Fruit fly (Drosophila melanogaster) whole organism, embryonic: ENCODE data around the gene pbl.

Experiments used
- Awh ChIP-seq: fragments of 200-800 bp; sonication (Bioruptor generic); IDR thresholded peaks from 2 replicates; pipeline ENCODE4, ENCODE4 v1.3.6; 2022; ENCODE audit warnings: missing biosample characterization, missing genetic modification characterization
- Bdp1 ChIP-seq: fragments of 200-800 bp; sonication (Bioruptor generic); optimal IDR thresholded peaks from 3 replicates; lab custom pipeline; 2016; ENCODE audit warnings: missing biosample characterization, missing genetic modification characterization
- CG10979 ChIP-seq: fragments of 200-800 bp; sonication (Bioruptor generic); optimal IDR thresholded peaks from 2 replicates; lab custom pipeline; 2018; ENCODE audit warnings: missing biosample characterization, mild to moderate bottlenecking, missing genetic modification characterization, moderate library complexity
- CG1233 ChIP-seq: fragments of 200-800 bp; sonication (Bioruptor generic); optimal IDR thresholded peaks from 4 replicates; lab custom pipeline; 2018; ENCODE audit warnings: missing biosample characterization, mild to moderate bottlenecking, missing genetic modification characterization
- CG12391 ChIP-seq: fragments of 200-800 bp; sonication (Bioruptor generic); optimal IDR thresholded peaks from 3 replicates; lab custom pipeline; 2018; ENCODE audit warnings: missing biosample characterization, mild to moderate bottlenecking, missing genetic modification characterization, moderate library complexity
- CG15601 ChIP-seq: fragments of 200-800 bp; sonication (Bioruptor generic); optimal IDR thresholded peaks from 3 replicates; lab custom pipeline; 2019; ENCODE audit warnings: missing biosample characterization, mild to moderate bottlenecking, missing genetic modification characterization, moderate library complexity
- CG17359 ChIP-seq: fragments of 200-800 bp; sonication (Bioruptor generic); optimal IDR thresholded peaks from 3 replicates; lab custom pipeline; 2018; ENCODE audit warnings: missing biosample characterization, mild to moderate bottlenecking, missing genetic modification characterization, moderate library complexity
- CG1792 ChIP-seq: fragments of 200-800 bp; sonication (Bioruptor generic); optimal IDR thresholded peaks from 2 replicates; lab custom pipeline; 2016; ENCODE audit warnings: missing biosample characterization, missing genetic modification characterization
- CG18476 ChIP-seq: fragments of 200-800 bp; sonication (Bioruptor generic); optimal IDR thresholded peaks from 2 replicates; lab custom pipeline; 2016; ENCODE audit warnings: missing biosample characterization, mild to moderate bottlenecking, missing genetic modification characterization
- CG2202 ChIP-seq: fragments of 200-800 bp; sonication (Bioruptor generic); optimal IDR thresholded peaks from 2 replicates; lab custom pipeline; 2018; ENCODE audit warnings: missing biosample characterization, mild to moderate bottlenecking, missing genetic modification characterization
- CG2678 ChIP-seq: fragments of 200-800 bp; sonication (Bioruptor generic); optimal IDR thresholded peaks from 3 replicates; lab custom pipeline; 2019; ENCODE audit warnings: missing biosample characterization, mild to moderate bottlenecking, missing genetic modification characterization, moderate library complexity
- CG31441 ChIP-seq: fragments of 200-800 bp; sonication (Bioruptor generic); IDR thresholded peaks from 2 replicates; pipeline ENCODE4 v1.3.6; 2022; ENCODE audit warnings: missing biosample characterization, missing genetic modification characterization
- CG3407 ChIP-seq: fragments of 200-800 bp; sonication (Bioruptor generic); optimal IDR thresholded peaks from 2 replicates; lab custom pipeline; 2018; ENCODE audit warnings: missing biosample characterization, mild to moderate bottlenecking, missing genetic modification characterization
- CG43689 ChIP-seq: fragments of 200-800 bp; sonication (Bioruptor generic); IDR thresholded peaks from 2 replicates; pipeline ENCODE4 v1.3.6; 2022; ENCODE audit warnings: missing biosample characterization, missing genetic modification characterization
- CG4854 ChIP-seq: fragments of 200-800 bp; sonication (Bioruptor generic); optimal IDR thresholded peaks from 2 replicates; lab custom pipeline; 2016; ENCODE audit warnings: missing biosample characterization, missing genetic modification characterization, inconsistent platforms
- CG6854 ChIP-seq: fragments of 200-800 bp; sonication (Bioruptor generic); optimal IDR thresholded peaks from 3 replicates; lab custom pipeline; 2017; ENCODE audit warnings: missing biosample characterization, mild to moderate bottlenecking, missing genetic modification characterization
- CG8281 ChIP-seq: fragments of 200-800 bp; sonication (Bioruptor generic); optimal IDR thresholded peaks from 2 replicates; lab custom pipeline; 2018; ENCODE audit warnings: missing biosample characterization, mild to moderate bottlenecking, missing genetic modification characterization, moderate library complexity
- Doc3 ChIP-seq: fragments of 200-800 bp; sonication (Bioruptor generic); IDR thresholded peaks from 3 replicates; pipeline ENCODE4 v1.3.6; 2022; ENCODE audit warnings: missing biosample characterization, missing genetic modification characterization; ENCODE audit not compliant: partially characterized antibody
- Drgx ChIP-seq: fragments of 200-800 bp; sonication (Bioruptor generic); IDR thresholded peaks from 2 replicates; pipeline ENCODE4 v1.3.6; 2022; ENCODE audit warnings: missing biosample characterization, missing genetic modification characterization
- E2f1 ChIP-seq: fragments of 200-800 bp; sonication (Bioruptor generic); IDR thresholded peaks from 2 replicates; pipeline ENCODE4 v1.3.6; 2022; ENCODE audit warnings: missing biosample characterization, missing genetic modification characterization
- ERR ChIP-seq: fragments of 200-800 bp; sonication (Bioruptor generic); optimal IDR thresholded peaks from 2 replicates; lab custom pipeline; 2016; ENCODE audit warnings: missing biosample characterization, missing genetic modification characterization
- H2.0 ChIP-seq: fragments of 200-800 bp; sonication (Bioruptor generic); IDR thresholded peaks from 2 replicates; pipeline ENCODE4 v1.3.6; 2022; ENCODE audit warnings: missing biosample characterization, missing genetic modification characterization
- HLH3B ChIP-seq: fragments of 200-800 bp; sonication (Bioruptor generic); IDR thresholded peaks from 2 replicates; pipeline ENCODE4 v1.3.6; 2022; ENCODE audit warnings: missing biosample characterization, missing genetic modification characterization
- Hmx ChIP-seq: fragments of 200-800 bp; sonication (Bioruptor generic); optimal IDR thresholded peaks from 2 replicates; lab custom pipeline; 2016; ENCODE audit warnings: missing biosample characterization, missing genetic modification characterization
- Hr39 ChIP-seq: fragments of >200 bp; optimal IDR thresholded peaks from 2 replicates; lab custom pipeline; 2017
- Kr ChIP-seq: fragments of 200-800 bp; sonication (Bioruptor generic); optimal IDR thresholded peaks from 2 replicates; lab custom pipeline; 2017; ENCODE audit warnings: missing biosample characterization, mild to moderate bottlenecking, missing genetic modification characterization
- NK7.1 ChIP-seq: fragments of 200-800 bp; sonication (Bioruptor generic); optimal IDR thresholded peaks from 3 replicates; lab custom pipeline; 2016; ENCODE audit warnings: missing biosample characterization, missing genetic modification characterization
- Six4 ChIP-seq: fragments of 200-800 bp; sonication (Bioruptor generic); optimal IDR thresholded peaks from 2 replicates; lab custom pipeline; 2016; ENCODE audit warnings: missing biosample characterization, missing genetic modification characterization
- dm ChIP-seq: fragments of 200-800 bp; sonication (Bioruptor generic); optimal IDR thresholded peaks from 3 replicates; lab custom pipeline; 2016; ENCODE audit warnings: missing biosample characterization, missing genetic modification characterization
- dmrt11E ChIP-seq: fragments of 200-800 bp; sonication (Bioruptor generic); optimal IDR thresholded peaks from 3 replicates; lab custom pipeline; 2018; ENCODE audit warnings: missing biosample characterization, mild to moderate bottlenecking, missing genetic modification characterization, moderate library complexity
- exex ChIP-seq: fragments of 200-800 bp; sonication (Bioruptor generic); optimal IDR thresholded peaks from 4 replicates; lab custom pipeline; 2018; ENCODE audit warnings: missing biosample characterization, mild to moderate bottlenecking, missing genetic modification characterization, moderate library complexity
- fd102C ChIP-seq: fragments of 200-800 bp; sonication (Bioruptor generic); optimal IDR thresholded peaks from 2 replicates; lab custom pipeline; 2018; ENCODE audit warnings: missing biosample characterization, mild to moderate bottlenecking, missing genetic modification characterization, moderate library complexity
- grau ChIP-seq: fragments of 200-800 bp; optimal IDR thresholded peaks from 3 replicates; lab custom pipeline; 2019; ENCODE audit warnings: missing biosample characterization, mild to moderate bottlenecking, missing genetic modification characterization, moderate library complexity
- her ChIP-seq: fragments of 200-800 bp; sonication (Bioruptor generic); optimal IDR thresholded peaks from 2 replicates; lab custom pipeline; 2016; ENCODE audit warnings: missing biosample characterization, missing genetic modification characterization
- lmd ChIP-seq: fragments of 200-800 bp; sonication (Bioruptor generic); IDR thresholded peaks from 2 replicates; pipeline ENCODE4 v1.3.6; 2022; ENCODE audit warnings: missing biosample characterization, missing genetic modification characterization
- lola ChIP-seq, 3 experiments: fragments of >200 bp in 2 of 3; fragments of 200-800 bp in 1 of 3; sonication (Bioruptor generic) in 1 of 3; optimal IDR thresholded peaks; 2 replicates each; lab custom pipeline; 2017 to 2019; ENCODE audit warnings: missing biosample characterization in 3 of 3, missing genetic modification characterization in 3 of 3, mild to moderate bottlenecking in 1 of 3, moderate library complexity in 1 of 3
- nau ChIP-seq: fragments of 200-800 bp; sonication (Bioruptor generic); optimal IDR thresholded peaks from 3 replicates; lab custom pipeline; 2017; ENCODE audit warnings: missing biosample characterization, mild to moderate bottlenecking, missing genetic modification characterization, missing genetic modification reagents
- nom ChIP-seq: fragments of 200-800 bp; sonication (Bioruptor generic); optimal IDR thresholded peaks from 2 replicates; lab custom pipeline; 2017; ENCODE audit warnings: missing biosample characterization, missing genetic modification characterization, mild to moderate bottlenecking, moderate library complexity, missing genetic modification reagents
- otp ChIP-seq: fragments of 200-800 bp; sonication (Bioruptor generic); IDR thresholded peaks from 3 replicates; pipeline ENCODE4, ENCODE4 v1.3.6; 2022; ENCODE audit warnings: missing biosample characterization, missing genetic modification characterization
- pb ChIP-seq: fragments of 200-800 bp; sonication (Bioruptor generic); optimal IDR thresholded peaks from 3 replicates; lab custom pipeline; 2016; ENCODE audit warnings: missing biosample characterization, missing genetic modification characterization
- pho ChIP-seq: fragments of 200-800 bp; sonication (Bioruptor generic); optimal IDR thresholded peaks from 2 replicates; lab custom pipeline; 2016; ENCODE audit warnings: missing biosample characterization, missing genetic modification characterization
- sd ChIP-seq: fragments of 200-800 bp; sonication (Bioruptor generic); optimal IDR thresholded peaks from 3 replicates; lab custom pipeline; 2018; ENCODE audit warnings: missing biosample characterization, mild to moderate bottlenecking, missing genetic modification characterization, moderate library complexity
- sens-2 ChIP-seq: fragments of 200-800 bp; sonication (Bioruptor generic); IDR thresholded peaks from 2 replicates; pipeline ENCODE4 v1.3.6; 2022; ENCODE audit warnings: missing biosample characterization, missing genetic modification characterization
- shn ChIP-seq: fragments of 200-800 bp; sonication (Bioruptor generic); optimal IDR thresholded peaks from 3 replicates; lab custom pipeline; 2016; ENCODE audit warnings: missing biosample characterization, missing genetic modification characterization
- slp2 ChIP-seq: fragments of 200-800 bp; sonication (Bioruptor generic); optimal IDR thresholded peaks from 2 replicates; lab custom pipeline; 2016; ENCODE audit warnings: missing biosample characterization, missing genetic modification characterization
- so ChIP-seq: fragments of 200-800 bp; sonication (Bioruptor generic); IDR thresholded peaks from 3 replicates; pipeline ENCODE4 v1.3.6; 2022; ENCODE audit warnings: missing biosample characterization, missing genetic modification characterization
- stwl ChIP-seq: fragments of 200-800 bp; sonication (Bioruptor generic); optimal IDR thresholded peaks from 3 replicates; lab custom pipeline; 2018; ENCODE audit warnings: missing biosample characterization, mild to moderate bottlenecking, missing genetic modification characterization, moderate library complexity
- tll ChIP-seq, 2 experiments: fragments of 200-800 bp in 1 of 2; fragments of >200 bp in 1 of 2; sonication (Bioruptor generic) in 1 of 2; optimal IDR thresholded peaks; 2 replicates each; lab custom pipeline; 2017 to 2019; ENCODE audit warnings: missing biosample characterization in 2 of 2, missing genetic modification characterization in 2 of 2, mild to moderate bottlenecking in 1 of 2, moderate library complexity in 1 of 2
- unc-4 ChIP-seq: fragments of 200-800 bp; sonication (Bioruptor generic); IDR thresholded peaks from 2 replicates; pipeline ENCODE4 v1.3.6; 2022; ENCODE audit warnings: missing biosample characterization, missing genetic modification characterization; ENCODE audit not compliant: partially characterized antibody
- z ChIP-seq: fragments of 200-800 bp; sonication (Bioruptor generic); IDR thresholded peaks from 3 replicates; pipeline ENCODE4 v1.3.6; 2022; ENCODE audit warnings: missing biosample characterization, missing genetic modification characterization

pbl gene

DNA sequence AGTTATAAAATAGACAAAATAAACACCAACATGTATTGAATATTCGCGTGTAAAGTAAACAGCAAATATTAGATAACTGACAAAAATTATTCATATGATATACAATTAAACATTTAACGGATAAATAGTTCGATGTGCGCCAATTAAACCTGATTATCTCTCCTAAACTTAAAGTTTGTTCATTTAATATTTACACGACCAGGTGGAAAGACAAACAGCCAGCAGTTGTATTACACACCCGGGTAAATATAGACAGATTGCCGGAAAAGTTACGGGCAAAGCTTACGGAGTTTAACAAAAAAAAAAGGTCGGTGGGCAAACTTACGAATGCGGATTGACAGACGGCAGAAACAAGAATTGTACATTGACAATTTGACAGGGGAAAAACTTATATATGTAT lies 29.6 kb downstream of the pbl start (continued):
- no peak for TF ChIP-seq CG10979 (tag; lab: Kevin White, UChicago)
- peak; percentile 48 for TF ChIP-seq CG4854
- no peak for TF ChIP-seq stwl
- TF ChIP-seq sens-2 (GFP tag; lab: Robert Waterston, UW) = no peak
- TF ChIP-seq CG18476 (GFP tag; lab: Kevin White, UChicago) = peak; percentile 18
- peak; percentile 44 for TF ChIP-seq CG1792 (GFP tag; lab: Kevin White, UChicago)
- TF ChIP-seq her (GFP tag; lab: Kevin White, UChicago) = peak; percentile 25
- TF ChIP-seq pb = peak; percentile 20
- TF ChIP-seq CG15601 (tag; lab: Kevin White, UChicago) = peak; percentile 48
- peak; percentile 48 for TF ChIP-seq Bdp1
- peak; percentile 80 for TF ChIP-seq CG6854 (GFP tag; lab: Kevin White, UChicago)
- TF ChIP-seq shn (GFP tag; lab: Kevin White, UChicago) = peak; percentile 24
- no peak for TF ChIP-seq lola (GFP tag; optimal IDR thresholded peaks at IDR 0.05; lab: Kevin White, UChicago)
- peak; percentile 87 for TF ChIP-seq nau
- TF ChIP-seq H2.0 (GFP tag; lab: Robert Waterston, UW) = 0 out of 2 replicates have a peak, but pooled peaks have one; percentile 24
- TF ChIP-seq ERR (GFP tag; lab: Kevin White, UChicago) = no peak
- no peak for TF ChIP-seq slp2
- peak; percentile 39 for TF ChIP-seq CG2202 (tag; lab: Kevin White, UChicago)
- peak; percentile 53 for TF ChIP-seq CG1233 (GFP tag; lab: Kevin White, UChicago)
- TF ChIP-seq nom (GFP tag; lab: Kevin White, UChicago) = no peak
- peak; percentile 50 for TF ChIP-seq pho
- peak; percentile 32; the same call in 1 of the 2 replicates for TF ChIP-seq HLH3B
- TF ChIP-seq Doc3 (GFP tag; lab: Robert Waterston, UW) = no peak
- peak; percentile 23; the same call in 1 of the 2 replicates for TF ChIP-seq CG31441 (GFP tag; lab: Robert Waterston, UW)
- peak; percentile 1 for TF ChIP-seq Six4 (GFP tag; lab: Kevin White, UChicago)
- no peak for TF ChIP-seq CG43689 (GFP tag; lab: Robert Waterston, UW)
- TF ChIP-seq CG3407 (GFP tag; lab: Kevin White, UChicago) = peak; percentile 15
- no peak for TF ChIP-seq dm (GFP tag; lab: Kevin White, UChicago)
- TF ChIP-seq dmrt11E (tag; lab: Kevin White, UChicago) = no peak
- TF ChIP-seq so = peak; percentile 72; the same call in 2 of the 3 replicates
- TF ChIP-seq CG17359 (tag; lab: Kevin White, UChicago) = peak; percentile 77
- TF ChIP-seq Hr39 = no peak
- TF ChIP-seq CG12391 (tag; lab: Kevin White, UChicago) = peak; percentile 30
- TF ChIP-seq exex = peak; percentile 53
- TF ChIP-seq NK7.1 (GFP tag; lab: Kevin White, UChicago) = peak; percentile 56
- no peak for TF ChIP-seq tll (GFP tag; optimal IDR thresholded peaks at IDR 0.05; lab: Kevin White, UChicago)
- no peak for TF ChIP-seq Hmx (GFP tag; lab: Kevin White, UChicago)
- no peak for TF ChIP-seq lmd (GFP tag; lab: Robert Waterston, UW)
- peak; percentile 78 for TF ChIP-seq CG2678 (tag; lab: Kevin White, UChicago)
- TF ChIP-seq sd = peak; percentile 75
- no peak for TF ChIP-seq fd102C (GFP tag; lab: Kevin White, UChicago)
- TF ChIP-seq otp (GFP tag; lab: Robert Waterston, UW) = peak; percentile 59; the same call in 1 of the 3 replicates
- no peak for TF ChIP-seq z
- TF ChIP-seq Drgx (GFP tag; lab: Robert Waterston, UW) = no peak
- TF ChIP-seq CG8281 (tag; lab: Kevin White, UChicago) = peak; percentile 64
- peak; percentile 36; the same call in 1 of the 2 replicates for TF ChIP-seq Awh (GFP tag; lab: Robert Waterston, UW)
- peak; percentile 56 for TF ChIP-seq grau (tag; lab: Kevin White, UChicago)
- TF ChIP-seq E2f1 (GFP tag; lab: Robert Waterston, UW) = peak; percentile 37; the same call in 1 of the 2 replicates
- TF ChIP-seq Kr (GFP tag; lab: Kevin White, UChicago) = no peak
- no peak for TF ChIP-seq unc-4 (GFP tag; lab: Robert Waterston, UW)
